Fruit fly (Drosophila melanogaster) whole organism, embryonic: ENCODE data around the gene niki.

Experiments
- Atf-2 ChIP-seq: fragments of 200-800 bp; sonication (Bioruptor generic); optimal IDR thresholded peaks from 2 replicates; lab custom pipeline; 2016; ENCODE audit warnings: missing biosample characterization, missing genetic modification characterization
- B-H2 ChIP-seq: fragments of 200-800 bp; sonication (Bioruptor generic); optimal IDR thresholded peaks from 2 replicates; lab custom pipeline; 2018; ENCODE audit warnings: missing biosample characterization, mild to moderate bottlenecking, missing genetic modification characterization
- Bteb2 ChIP-seq: fragments of 200-800 bp; sonication (Bioruptor generic); optimal IDR thresholded peaks from 2 replicates; lab custom pipeline; 2016; ENCODE audit warnings: missing biosample characterization, missing genetic modification characterization
- CG10959 ChIP-seq: fragments of 200-800 bp; sonication (Bioruptor generic); IDR thresholded peaks from 2 replicates; pipeline ENCODE4 v1.3.6; 2022; ENCODE audit warnings: missing biosample characterization, missing genetic modification characterization
- CG11695 ChIP-seq: fragments of 200-800 bp; sonication (Bioruptor generic); IDR thresholded peaks from 3 replicates; pipeline ENCODE4 v1.3.6; 2022; ENCODE audit warnings: missing biosample characterization, missing genetic modification characterization
- CG12299 ChIP-seq: fragments of 200-800 bp; sonication (Bioruptor generic); optimal IDR thresholded peaks from 2 replicates; lab custom pipeline; 2018; ENCODE audit warnings: missing biosample characterization, mild to moderate bottlenecking, missing genetic modification characterization
- CG12769 ChIP-seq: fragments of 200-800 bp; sonication (Bioruptor generic); optimal IDR thresholded peaks from 2 replicates; lab custom pipeline; 2019; ENCODE audit warnings: missing biosample characterization, mild to moderate bottlenecking, missing genetic modification characterization, moderate library complexity
- CG14050 ChIP-seq: fragments of 200-800 bp; sonication (Bioruptor generic); IDR thresholded peaks from 3 replicates; pipeline ENCODE4 v1.3.6; 2022; ENCODE audit warnings: missing biosample characterization, missing genetic modification characterization
- CG14860 ChIP-seq: fragments of 200-800 bp; sonication (Bioruptor generic); IDR thresholded peaks from 3 replicates; pipeline ENCODE4 v1.3.6; 2022; ENCODE audit warnings: missing biosample characterization, missing genetic modification characterization; ENCODE audit not compliant: partially characterized antibody
- CG15696 ChIP-seq: fragments of 200-800 bp; sonication (Bioruptor generic); optimal IDR thresholded peaks from 2 replicates; lab custom pipeline; 2019; ENCODE audit warnings: missing biosample characterization, mild to moderate bottlenecking, missing genetic modification characterization, moderate library complexity
- CG1602 ChIP-seq: fragments of 200-800 bp; sonication (Bioruptor generic); optimal IDR thresholded peaks from 3 replicates; lab custom pipeline; 2016; ENCODE audit warnings: missing biosample characterization, missing genetic modification characterization
- CG1603 ChIP-seq: fragments of 200-800 bp; sonication (Bioruptor generic); optimal IDR thresholded peaks from 2 replicates; lab custom pipeline; 2019; ENCODE audit warnings: missing biosample characterization, mild to moderate bottlenecking, missing genetic modification characterization, moderate library complexity
- CG18764 ChIP-seq: fragments of 200-800 bp; sonication (Bioruptor generic); optimal IDR thresholded peaks from 3 replicates; lab custom pipeline; 2016; ENCODE audit warnings: missing biosample characterization, missing genetic modification characterization
- CG2678 ChIP-seq: fragments of 200-800 bp; sonication (Bioruptor generic); optimal IDR thresholded peaks from 3 replicates; lab custom pipeline; 2019; ENCODE audit warnings: missing biosample characterization, mild to moderate bottlenecking, missing genetic modification characterization, moderate library complexity
- CG32772 ChIP-seq: fragments of 200-800 bp; sonication (Bioruptor generic); IDR thresholded peaks from 2 replicates; pipeline ENCODE4 v1.3.6; 2022; ENCODE audit warnings: missing biosample characterization, missing genetic modification characterization
- CG4328 ChIP-seq: fragments of 200-800 bp; sonication (Bioruptor generic); optimal IDR thresholded peaks from 3 replicates; lab custom pipeline; 2017; ENCODE audit warnings: missing biosample characterization, missing genetic modification reagents, missing genetic modification characterization
- CG7963 ChIP-seq: fragments of 200-800 bp; sonication (Bioruptor generic); IDR thresholded peaks from 3 replicates; pipeline ENCODE4 v1.3.6; 2022; ENCODE audit warnings: missing biosample characterization, missing genetic modification characterization; ENCODE audit not compliant: partially characterized antibody
- CrebB ChIP-seq: fragments of 200-800 bp; sonication (Bioruptor generic); optimal IDR thresholded peaks from 3 replicates; lab custom pipeline; 2018; ENCODE audit warnings: missing biosample characterization, mild to moderate bottlenecking, missing genetic modification characterization
- Dad ChIP-seq: fragments of 200-800 bp; sonication (Bioruptor generic); optimal IDR thresholded peaks from 3 replicates; lab custom pipeline; 2016; ENCODE audit warnings: missing biosample characterization, missing genetic modification characterization
- H2.0 ChIP-seq: fragments of 200-800 bp; sonication (Bioruptor generic); IDR thresholded peaks from 2 replicates; pipeline ENCODE4 v1.3.6; 2022; ENCODE audit warnings: missing biosample characterization, missing genetic modification characterization
- HLHmδ ChIP-seq: fragments of 200-800 bp; sonication (Bioruptor generic); optimal IDR thresholded peaks from 2 replicates; lab custom pipeline; 2018; ENCODE audit warnings: missing biosample characterization, mild to moderate bottlenecking, missing genetic modification characterization, moderate library complexity
- Hr78 ChIP-seq, 2 experiments: fragments of 200-800 bp in 1 of 2; fragments of >200 bp in 1 of 2; sonication (Bioruptor generic) in 1 of 2; optimal IDR thresholded peaks; 2 replicates each; lab custom pipeline; 2017 to 2019; ENCODE audit warnings: missing biosample characterization in 2 of 2, missing genetic modification characterization in 2 of 2, mild to moderate bottlenecking in 1 of 2, moderate library complexity in 1 of 2
- Lhr ChIP-seq: fragments of 200-800 bp; sonication (Bioruptor generic); optimal IDR thresholded peaks from 3 replicates; lab custom pipeline; 2017; ENCODE audit warnings: mild to moderate bottlenecking, missing biosample characterization, missing genetic modification reagents, missing genetic modification characterization
- MBD-R2 ChIP-seq: fragments of 200-800 bp; sonication (Bioruptor generic); IDR thresholded peaks from 2 replicates; pipeline ENCODE4 v1.3.6; 2022; ENCODE audit warnings: missing biosample characterization, missing genetic modification characterization
- NC2α ChIP-seq: fragments of 200-800 bp; sonication (Bioruptor generic); optimal IDR thresholded peaks from 2 replicates; lab custom pipeline; 2016; ENCODE audit warnings: missing biosample characterization, missing genetic modification characterization
- PHDP ChIP-seq: fragments of 200-800 bp; sonication (Bioruptor generic); optimal IDR thresholded peaks from 3 replicates; lab custom pipeline; 2018; ENCODE audit warnings: missing biosample characterization, mild to moderate bottlenecking, missing genetic modification characterization, moderate library complexity
- Side ChIP-seq: fragments of 200-800 bp; sonication (Bioruptor generic); optimal IDR thresholded peaks from 2 replicates; lab custom pipeline; 2016; ENCODE audit warnings: missing biosample characterization, missing genetic modification characterization
- Sox102F ChIP-seq: fragments of 200-800 bp; sonication (Bioruptor generic); optimal IDR thresholded peaks from 2 replicates; lab custom pipeline; 2018; ENCODE audit warnings: missing biosample characterization, mild to moderate bottlenecking, missing genetic modification characterization, moderate library complexity
- Spps ChIP-seq: fragments of 200-800 bp; sonication (Bioruptor generic); optimal IDR thresholded peaks from 2 replicates; lab custom pipeline; 2018; ENCODE audit warnings: missing biosample characterization, mild to moderate bottlenecking, missing genetic modification characterization
- Ssrp ChIP-seq: fragments of 200-800 bp; sonication (Bioruptor generic); optimal IDR thresholded peaks from 2 replicates; lab custom pipeline; 2018; ENCODE audit warnings: missing biosample characterization, mild to moderate bottlenecking, missing genetic modification characterization, moderate library complexity
- Xrp1 ChIP-seq: fragments of 200-800 bp; sonication (Bioruptor generic); IDR thresholded peaks from 2 replicates; pipeline ENCODE4 v1.3.6; 2022; ENCODE audit warnings: missing biosample characterization, missing genetic modification characterization
- btn ChIP-seq: fragments of 200-800 bp; sonication (Bioruptor generic); optimal IDR thresholded peaks from 2 replicates; lab custom pipeline; 2016; ENCODE audit warnings: missing biosample characterization, missing genetic modification characterization
- cad ChIP-seq: fragments of >200 bp; optimal IDR thresholded peaks from 2 replicates; lab custom pipeline; 2017; ENCODE audit warnings: missing biosample characterization, missing genetic modification characterization
- caup ChIP-seq: fragments of 200-800 bp; sonication (Bioruptor generic); optimal IDR thresholded peaks from 3 replicates; lab custom pipeline; 2017; ENCODE audit warnings: missing biosample characterization, mild to moderate bottlenecking, missing genetic modification characterization, moderate library complexity; ENCODE audit not compliant: severe bottlenecking
- chinmo ChIP-seq: fragments of 200-800 bp; sonication (Bioruptor generic); IDR thresholded peaks from 4 replicates; pipeline ENCODE4 v1.3.6; 2022; ENCODE audit warnings: missing biosample characterization, missing genetic modification characterization; ENCODE audit not compliant: partially characterized antibody
- croc ChIP-seq: fragments of 200-800 bp; sonication (Bioruptor generic); conservative IDR thresholded peaks from 3 replicates; pipeline ENCODE4 v1.3.6; 2022; ENCODE audit warnings: missing biosample characterization, missing genetic modification characterization
- ind ChIP-seq: fragments of 200-800 bp; sonication (Bioruptor generic); optimal IDR thresholded peaks from 3 replicates; lab custom pipeline; 2016; ENCODE audit warnings: missing biosample characterization, missing genetic modification characterization
- jigr1 ChIP-seq: fragments of 200-800 bp; sonication (Bioruptor generic); IDR thresholded peaks from 3 replicates; pipeline ENCODE4 v1.3.6; 2022; ENCODE audit warnings: missing biosample characterization, missing genetic modification characterization
- lmd ChIP-seq: fragments of 200-800 bp; sonication (Bioruptor generic); IDR thresholded peaks from 2 replicates; pipeline ENCODE4 v1.3.6; 2022; ENCODE audit warnings: missing biosample characterization, missing genetic modification characterization
- otp ChIP-seq: fragments of 200-800 bp; sonication (Bioruptor generic); IDR thresholded peaks from 3 replicates; pipeline ENCODE4, ENCODE4 v1.3.6; 2022; ENCODE audit warnings: missing biosample characterization, missing genetic modification characterization
- pho ChIP-seq: fragments of 200-800 bp; sonication (Bioruptor generic); optimal IDR thresholded peaks from 2 replicates; lab custom pipeline; 2016; ENCODE audit warnings: missing biosample characterization, missing genetic modification characterization
- sc ChIP-seq, 3 experiments: fragments of >200 bp in 2 of 3; fragments of 200-800 bp in 1 of 3; sonication (Bioruptor generic) in 1 of 3; optimal IDR thresholded peaks; 2 replicates in 2 of 3; 3 replicates in 1 of 3; lab custom pipeline; 2017; ENCODE audit warnings: mild to moderate bottlenecking in 1 of 3, missing biosample characterization in 1 of 3, missing genetic modification characterization in 1 of 3, missing genetic modification reagents in 1 of 3
- sim ChIP-seq: fragments of 200-800 bp; sonication (Bioruptor generic); IDR thresholded peaks from 2 replicates; pipeline ENCODE4 v1.3.6; 2022; ENCODE audit warnings: missing biosample characterization, missing genetic modification characterization
- sqz ChIP-seq: fragments of 200-800 bp; sonication (Bioruptor generic); optimal IDR thresholded peaks from 3 replicates; lab custom pipeline; 2018; ENCODE audit warnings: missing biosample characterization, mild to moderate bottlenecking, missing genetic modification characterization
- sr ChIP-seq: fragments of 200-800 bp; sonication (Bioruptor generic); IDR thresholded peaks from 3 replicates; pipeline ENCODE4 v1.3.6; 2022; ENCODE audit warnings: missing biosample characterization, missing genetic modification characterization
- tio ChIP-seq: fragments of 200-800 bp; sonication (Bioruptor generic); optimal IDR thresholded peaks from 2 replicates; lab custom pipeline; 2017; ENCODE audit warnings: missing biosample characterization, missing genetic modification characterization, inconsistent platforms
- trh ChIP-seq: fragments of 200-800 bp; sonication (Bioruptor generic); optimal IDR thresholded peaks from 2 replicates; lab custom pipeline; 2016; ENCODE audit warnings: missing biosample characterization, missing genetic modification characterization
- vnd ChIP-seq: fragments of 200-800 bp; sonication (Bioruptor generic); IDR thresholded peaks from 3 replicates; pipeline ENCODE4 v1.3.6; 2022; ENCODE audit warnings: missing biosample characterization, missing genetic modification characterization; ENCODE audit not compliant: partially characterized antibody
- z ChIP-seq: fragments of 200-800 bp; sonication (Bioruptor generic); IDR thresholded peaks from 3 replicates; pipeline ENCODE4 v1.3.6; 2022; ENCODE audit warnings: missing biosample characterization, missing genetic modification characterization

Gene niki

dm6 chr3R:24787042-24787565, 38.3 kb downstream of the niki start, which contains the start of gene CG5805 (continued):
- TF ChIP-seq Hr78 (GFP tag; optimal IDR thresholded peaks at IDR 0.05; lab: Kevin White, UChicago) (peak in 1 of 2 experiments; percentile 82), CG14860 (GFP tag; lab: Robert Waterston, UW) (no peak), CG4328 (GFP tag; lab: Kevin White, UChicago) (peak; percentile 83), vnd (GFP tag; lab: Robert Waterston, UW) (no peak), B-H2 (peak; percentile 86), CG12769 (peak; percentile 96), CG15696 (tag; lab: Kevin White, UChicago) (peak; percentile 22), CG2678 (tag; lab: Kevin White, UChicago) (peak; percentile 70), Bteb2 (GFP tag; lab: Kevin White, UChicago) (peak; percentile 82), Sox102F (GFP tag; lab: Kevin White, UChicago) (peak; percentile 61), CG11695 (GFP tag; lab: Robert Waterston, UW) (peak; percentile 53; the same call in 1 of the 3 replicates), sqz (no peak), otp (peak; percentile 80), Side (GFP tag; lab: Kevin White, UChicago) (peak; percentile 80), croc (no peak; the same call in 2 of the 3 replicates), CG1603 (tag; lab: Kevin White, UChicago) (peak; percentile 91), CG1602 (GFP tag; lab: Kevin White, UChicago) (peak; percentile 49), H2.0 (peak; percentile 82), sc (optimal IDR thresholded peaks at IDR 0.05; lab: Kevin White, UChicago) (no peak), sc (GFP tag; optimal IDR thresholded peaks at IDR 0.05; lab: Kevin White, UChicago) (peak; percentile 75), jigr1 (GFP tag; lab: Robert Waterston, UW) (no peak), tio (GFP tag; lab: Kevin White, UChicago) (no peak), CG32772 (peak; percentile 78; the same call in 1 of the 2 replicates), pho (peak; percentile 76), btn (GFP tag; lab: Kevin White, UChicago) (peak; percentile 37), Lhr (GFP tag; lab: Kevin White, UChicago) (peak; percentile 87), NC2α (GFP tag; lab: Kevin White, UChicago) (peak; percentile 46), Atf-2 (GFP tag; lab: Kevin White, UChicago) (peak; percentile 56), MBD-R2 (GFP tag; lab: Robert Waterston, UW) (peak; percentile 75), PHDP (tag; lab: Kevin White, UChicago) (peak; percentile 87), Dad (GFP tag; lab: Kevin White, UChicago) (peak; percentile 60), Ssrp (tag; lab: Kevin White, UChicago) (peak; percentile 58), CG10959 (GFP tag; lab: Robert Waterston, UW) (peak; percentile 53), cad (GFP tag; lab: Kevin White, UChicago) (no peak), z (GFP tag; lab: Robert Waterston, UW) (no peak), CG12299 (tag; lab: Kevin White, UChicago) (peak; percentile 53), Xrp1 (GFP tag; lab: Robert Waterston, UW) (no peak), CG14050 (GFP tag; lab: Robert Waterston, UW) (peak; percentile 80), sr (GFP tag; lab: Robert Waterston, UW) (peak; percentile 81), CG18764 (GFP tag; lab: Kevin White, UChicago) (peak; percentile 75), CrebB (tag; lab: Kevin White, UChicago) (peak; percentile 77), lmd (GFP tag; lab: Robert Waterston, UW) (peak; percentile 63), HLHmδ (GFP tag; lab: Kevin White, UChicago) (no peak), sim (GFP tag; lab: Robert Waterston, UW) (peak; percentile 48; the same call in 1 of the 2 replicates), trh (GFP tag; lab: Kevin White, UChicago) (peak; percentile 83), CG7963 (no peak), caup (GFP tag; lab: Kevin White, UChicago) (peak; percentile 95), chinmo (GFP tag; lab: Robert Waterston, UW) (no peak), Spps (tag; lab: Kevin White, UChicago) (peak; percentile 68), ind (peak; percentile 62)
